Fruit fly (Drosophila melanogaster): Measurements from ENCODE around the gene CG16782.
A peak's percentile ranks its signal among the peaks of the same experiment; 100 is the strongest.

The CG16782 gene

dm6 chrX:3476009-3476408 is 16.0 kb upstream of the CG16782 start (continued):
- no peak for TF ChIP-seq kay (GFP tag; optimal IDR thresholded peaks at IDR 0.05)
- peak; percentile 13 for TF ChIP-seq Antp (GFP tag; optimal IDR thresholded peaks at IDR 0.05)
- no peak for TF ChIP-seq CG10565 (GFP tag; optimal IDR thresholded peaks at IDR 0.05)
- TF ChIP-seq dati (GFP tag; IDR thresholded peaks at IDR 0.05): no peak
- TF ChIP-seq peb (GFP tag; IDR thresholded peaks at IDR 0.05): no peak
- TF ChIP-seq Stat92E (GFP tag; optimal IDR thresholded peaks at IDR 0.05): no peak
- no peak for TF ChIP-seq CrebB (tag; optimal IDR thresholded peaks at IDR 0.05)
- no peak for TF ChIP-seq Neu2 (GFP tag; optimal IDR thresholded peaks at IDR 0.05; ENCODE audit: borderline replicate concordance)
- no peak for TF ChIP-seq chm (GFP tag; IDR thresholded peaks at IDR 0.05)
- no peak for TF ChIP-seq Meics (GFP tag; optimal IDR thresholded peaks at IDR 0.05)
- TF ChIP-seq fd3F (GFP tag; optimal IDR thresholded peaks at IDR 0.05): no peak
- TF ChIP-seq corto (GFP tag; optimal IDR thresholded peaks at IDR 0.05): no peak
- no peak for TF ChIP-seq fd64A (GFP tag; optimal IDR thresholded peaks at IDR 0.05)
- TF ChIP-seq CG18599 (GFP tag; optimal IDR thresholded peaks at IDR 0.05): no peak
- no peak for TF ChIP-seq CG4730 (GFP tag; IDR thresholded peaks at IDR 0.05)
- TF ChIP-seq CG7928 (GFP tag; optimal IDR thresholded peaks at IDR 0.05): no peak
- TF ChIP-seq ssp (GFP tag; IDR thresholded peaks at IDR 0.05): 0 out of 2 replicates have a peak, but pooled peaks have one; percentile 6
- peak; percentile 58 for TF ChIP-seq Xbp1 (GFP tag; optimal IDR thresholded peaks at IDR 0.05)
- no peak for TF ChIP-seq Nf-YC (tag; optimal IDR thresholded peaks at IDR 0.05)
- no peak for TF ChIP-seq Rfx (GFP tag; IDR thresholded peaks at IDR 0.05)
- TF ChIP-seq NfI (GFP tag; optimal IDR thresholded peaks at IDR 0.05): no peak
- TF ChIP-seq CG17361 (GFP tag; IDR thresholded peaks at IDR 0.05): peak; percentile 63
- TF ChIP-seq bcd (GFP tag; optimal IDR thresholded peaks at IDR 0.05): peak; percentile 1
- TF ChIP-seq NK7.1 (GFP tag; optimal IDR thresholded peaks at IDR 0.05): no peak
- TF ChIP-seq bbx (GFP tag; IDR thresholded peaks at IDR 0.05; ENCODE audit: partially characterized antibody): no peak
- peak; percentile 50 for TF ChIP-seq CG9727 (GFP tag; optimal IDR thresholded peaks at IDR 0.05)
- TF ChIP-seq H2.0 (GFP tag; IDR thresholded peaks at IDR 0.05): peak; percentile 35; the same call in 1 of the 2 replicates
- no peak for TF ChIP-seq sna (GFP tag; IDR thresholded peaks at IDR 0.05; ENCODE audit: partially characterized antibody)
- TF ChIP-seq CG15011 (GFP tag; optimal IDR thresholded peaks at IDR 0.05): no peak
- TF ChIP-seq ttk (GFP tag; IDR thresholded peaks at IDR 0.05): peak; percentile 63
- TF ChIP-seq Opbp (GFP tag; IDR thresholded peaks at IDR 0.05; ENCODE audit: partially characterized antibody): no peak
- no peak for TF ChIP-seq CG7786 (GFP tag; optimal IDR thresholded peaks at IDR 0.05)
- TF ChIP-seq Kr (GFP tag; optimal IDR thresholded peaks at IDR 0.05): no peak
- no peak for TF ChIP-seq Myb (GFP tag; optimal IDR thresholded peaks at IDR 0.05)
- TF ChIP-seq CG12391 (tag; optimal IDR thresholded peaks at IDR 0.05): peak; percentile 52
- no peak for TF ChIP-seq CG6683 (GFP tag; optimal IDR thresholded peaks at IDR 0.05)
- TF ChIP-seq ind (GFP tag; optimal IDR thresholded peaks at IDR 0.05): peak; percentile 6
- no peak for TF ChIP-seq CG14965 (GFP tag; optimal IDR thresholded peaks at IDR 0.05; ENCODE audit: borderline replicate concordance)
- no peak for TF ChIP-seq danr (GFP tag; IDR thresholded peaks at IDR 0.05)
- no peak for TF ChIP-seq Lim3 (GFP tag; IDR thresholded peaks at IDR 0.05)
- TF ChIP-seq CG16863 (GFP tag; optimal IDR thresholded peaks at IDR 0.05): peak; percentile 14
- peak; percentile 47; the same call in 2 of the 3 replicates for TF ChIP-seq tgo (GFP tag; IDR thresholded peaks at IDR 0.05)
- TF ChIP-seq H15 (GFP tag; IDR thresholded peaks at IDR 0.05): no peak
- TF ChIP-seq Hsf (GFP tag; optimal IDR thresholded peaks at IDR 0.05): peak; percentile 21
- no peak for TF ChIP-seq amos (GFP tag; IDR thresholded peaks at IDR 0.05; ENCODE audit: partially characterized antibody)
- no peak for TF ChIP-seq CG3847 (GFP tag; IDR thresholded peaks at IDR 0.05)
- no peak for TF ChIP-seq CG2116 (GFP tag; optimal IDR thresholded peaks at IDR 0.05)
- TF ChIP-seq Chrac-16 (GFP tag; optimal IDR thresholded peaks at IDR 0.05): peak; percentile 31
- no peak for TF ChIP-seq CG3838 (GFP tag; optimal IDR thresholded peaks at IDR 0.05)
- no peak for TF ChIP-seq Taf1 (GFP tag; IDR thresholded peaks at IDR 0.05)
- peak; percentile 21 for TF ChIP-seq CG5245 (GFP tag; optimal IDR thresholded peaks at IDR 0.05)
- TF ChIP-seq Mrtf (GFP tag; IDR thresholded peaks at IDR 0.05): no peak
